Worm (Caenorhabditis elegans) whole organism, L2 larva: ENCODE data around the gene disl-2.

Experiments used
- mdl-1 ChIP-seq, 2 experiments: fragments of 150-350 bp in 1 of 2; sonication (generic microtip) in 1 of 2; optimal IDR thresholded peaks; 2 replicates each; lab custom pipeline; 2017; ENCODE audit warnings: missing biosample characterization in 2 of 2, missing genetic modification characterization in 2 of 2
- nhr-237 ChIP-seq: fragments of 150-350 bp; optimal IDR thresholded peaks from 2 replicates; lab custom pipeline; 2014; ENCODE audit warnings: missing biosample characterization, missing genetic modification characterization

ce11 chrIII:5422561-5423103 lies 20.3 kb upstream of the disl-2 start:
- no peak for TF ChIP-seq nhr-237 (tag; lab: Kevin White, UChicago)
- TF ChIP-seq mdl-1 (tag; optimal IDR thresholded peaks at IDR 0.05; lab: Kevin White, UChicago) = no peak
